Worm (Caenorhabditis elegans): ENCODE data around the gene far-2.

DNA sequence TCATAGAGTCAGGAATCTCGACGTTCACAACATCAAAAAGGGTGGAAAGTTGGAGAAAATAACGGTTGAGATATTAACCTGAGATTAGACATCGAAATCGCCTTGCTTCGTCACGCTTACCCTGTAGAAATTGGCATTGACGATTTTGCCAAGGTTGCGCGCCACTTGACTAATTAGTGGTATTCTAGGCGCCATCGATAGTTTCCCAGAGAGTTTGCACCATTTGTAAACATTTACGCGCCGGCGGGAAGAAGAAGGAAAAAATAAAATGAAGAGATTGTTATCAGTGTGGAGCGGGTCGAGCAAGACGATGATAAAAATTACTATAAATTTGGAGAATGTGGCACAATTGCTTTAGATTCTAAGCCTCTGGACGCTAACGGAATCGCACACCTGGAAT, 28.6 kb downstream of the far-2 start:
- TF ChIP-seq ama-1 (optimal IDR thresholded peaks at IDR 0.05) (no peak), scrt-1 (GFP tag; IDR thresholded peaks at IDR 0.05) (no peak), pes-1 (GFP tag; IDR thresholded peaks at IDR 0.05) (no peak), hmg-4 (GFP tag; optimal IDR thresholded peaks at IDR 0.05) (no peak), sea-1 (GFP tag; conservative IDR thresholded peaks at IDR 0.05) (no peak), hnd-1 (tag; optimal IDR thresholded peaks at IDR 0.05) (no peak), tbx-37 (GFP tag; conservative IDR thresholded peaks at IDR 0.05) (no peak)

All from whole organism, early embryonic.